Worm (Caenorhabditis elegans): ENCODE results near the gene T23F2.5.

T23F2.5 gene

DNA sequence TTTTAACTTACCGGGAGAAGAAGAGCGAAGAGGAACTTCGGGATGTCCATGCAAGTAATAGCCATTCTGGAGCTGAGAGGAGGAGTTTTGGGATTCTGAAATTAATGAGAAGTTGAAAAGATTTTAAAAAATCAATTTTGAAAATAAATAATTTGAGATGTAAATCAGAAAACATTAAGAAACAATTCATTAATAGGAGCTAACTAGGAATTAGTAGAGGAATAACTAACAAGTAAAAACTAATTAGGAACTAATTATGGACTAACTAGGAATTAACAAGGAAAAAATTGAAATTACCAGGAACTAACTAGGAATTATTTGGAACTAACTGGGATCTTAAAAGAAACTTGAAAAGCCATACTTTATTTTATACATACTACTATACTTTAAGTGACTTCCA, 2.0 kb downstream of the T23F2.5 start, which contains the start of gene T23F2.4:
Gene T23F2.4 (minus strand): TSS at position 101 of the 400 bp plus-strand sequence.
- TF ChIP-seq ztf-3 (GFP tag; optimal IDR thresholded peaks at IDR 0.05), result no peak
- no peak for TF ChIP-seq ztf-28 (GFP tag; IDR thresholded peaks at IDR 0.05)
- TF ChIP-seq efl-1 (GFP tag; optimal IDR thresholded peaks at IDR 0.05), result no peak
- TF ChIP-seq ztf-25 (GFP tag; IDR thresholded peaks at IDR 0.05), result no peak
- no peak for TF ChIP-seq C17E4.6 (GFP tag; IDR thresholded peaks at IDR 0.05)
- TF ChIP-seq zim-3 (tag; optimal IDR thresholded peaks at IDR 0.05), result no peak

DNA sequence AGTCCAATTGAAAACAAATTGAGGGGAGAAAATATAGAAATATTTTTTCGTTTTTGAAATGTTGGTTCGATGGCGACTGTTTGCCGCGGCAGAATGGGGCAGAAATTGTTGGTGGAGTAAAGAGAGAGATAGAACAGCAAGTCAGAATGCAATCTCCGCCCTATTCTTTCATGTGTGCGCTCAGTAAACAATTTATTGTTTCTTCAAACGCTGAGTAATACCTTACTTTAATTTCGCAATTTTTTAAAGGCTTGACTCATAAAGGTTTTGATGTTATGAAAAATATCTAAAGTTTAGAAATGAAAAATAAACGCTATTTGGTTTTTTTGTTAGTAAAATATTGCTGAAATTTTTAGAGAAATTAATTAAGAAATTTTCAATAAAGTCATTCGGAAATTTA, 2.6 kb downstream of the T23F2.5 start:
- TF ChIP-seq cebp-1 (GFP tag; IDR thresholded peaks at IDR 0.05) (peak; percentile 32; the same call in 1 of the 2 replicates), cebp-1 (tag; optimal IDR thresholded peaks at IDR 0.05) (peak; percentile 72), dpl-1 (GFP tag; optimal IDR thresholded peaks at IDR 0.05) (no peak), F52B5.7 (tag; optimal IDR thresholded peaks at IDR 0.05) (no peak), xnd-1 (tag; optimal IDR thresholded peaks at IDR 0.05) (no peak)

DNA sequence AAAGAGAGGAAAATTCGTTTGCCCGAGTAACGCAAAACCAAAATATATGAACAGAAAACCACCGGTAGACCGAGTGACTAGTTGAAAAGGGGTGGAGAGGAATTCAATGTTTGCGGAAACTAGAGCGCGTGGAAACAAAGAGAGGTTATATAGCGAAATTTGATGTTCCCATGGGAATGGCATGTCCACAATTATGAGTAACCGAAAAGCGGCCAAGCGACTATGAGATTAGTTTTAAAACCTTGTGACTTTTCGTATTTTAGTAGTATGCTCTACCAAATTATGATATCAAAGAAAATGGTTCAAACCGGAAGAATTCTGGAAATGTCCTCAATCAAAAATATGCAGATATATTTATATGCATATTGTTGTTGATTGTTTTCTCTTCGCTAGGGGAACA, 4.3 kb downstream of the T23F2.5 start:
- no peak for TF ChIP-seq ceh-100 (GFP tag; IDR thresholded peaks at IDR 0.05)
- no peak for TF ChIP-seq pbrm-1 (GFP tag; IDR thresholded peaks at IDR 0.05)
- TF ChIP-seq atf-7 (tag; optimal IDR thresholded peaks at IDR 0.05), result no peak
- TF ChIP-seq F55B11.4 (tag; optimal IDR thresholded peaks at IDR 0.05; ENCODE audit: borderline replicate concordance, insufficient read depth), result no peak

DNA sequence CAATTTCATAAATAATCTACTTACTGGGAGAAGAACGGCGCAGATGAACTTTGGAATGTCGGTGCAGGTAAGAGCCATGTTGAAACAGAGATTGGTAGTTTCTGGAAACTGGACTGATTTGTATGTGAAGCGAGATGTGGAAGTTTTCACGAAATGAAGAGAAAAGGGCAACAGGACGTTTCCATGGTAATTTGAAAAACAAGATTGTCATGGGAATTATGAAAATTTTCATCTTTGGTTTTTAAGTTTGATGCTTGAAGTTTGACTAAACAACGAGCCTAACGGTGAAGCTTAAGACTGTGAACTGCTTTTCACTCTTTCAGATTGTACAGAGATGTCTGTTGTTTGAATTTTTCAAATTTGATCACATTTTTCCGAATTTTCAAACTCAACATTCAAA, 4.7 kb downstream of the T23F2.5 start, which contains the start of gene T23F2.3:
Gene T23F2.3 (minus strand): TSS at position 101 of the 400 bp plus-strand sequence.
- TF ChIP-seq ztf-18 (tag; optimal IDR thresholded peaks at IDR 0.05) (no peak), lin-35 (GFP tag; optimal IDR thresholded peaks at IDR 0.05) (no peak), nfyb-1 (GFP tag; IDR thresholded peaks at IDR 0.05) (no peak), Y79H2A.3 (GFP tag; conservative IDR thresholded peaks at IDR 0.05) (no peak), atf-7 (tag; optimal IDR thresholded peaks at IDR 0.05) (no peak), sptf-2 (GFP tag; optimal IDR thresholded peaks at IDR 0.05) (no peak), rcor-1 (GFP tag; IDR thresholded peaks at IDR 0.05) (no peak), lsl-1 (GFP tag; optimal IDR thresholded peaks at IDR 0.05) (no peak), rec-8 (tag; optimal IDR thresholded peaks at IDR 0.05) (no peak), mcd-1 (GFP tag; IDR thresholded peaks at IDR 0.05) (no peak), let-526 (GFP tag; IDR thresholded peaks at IDR 0.05) (no peak), ceh-40 (GFP tag; IDR thresholded peaks at IDR 0.05) (no peak), ztf-25 (GFP tag; IDR thresholded peaks at IDR 0.05) (no peak), cebp-1 (GFP tag; IDR thresholded peaks at IDR 0.05) (no peak), cebp-1 (tag; optimal IDR thresholded peaks at IDR 0.05) (no peak), snpc-1.3 (tag; optimal IDR thresholded peaks at IDR 0.05; ENCODE audit: insufficient read depth) (no peak), K11D2.4 (GFP tag; IDR thresholded peaks at IDR 0.05) (no peak), hlh-12 (tag; optimal IDR thresholded peaks at IDR 0.05) (no peak), repo-1 (tag; optimal IDR thresholded peaks at IDR 0.05) (no peak), B0261.1 (tag; optimal IDR thresholded peaks at IDR 0.05) (no peak)

DNA sequence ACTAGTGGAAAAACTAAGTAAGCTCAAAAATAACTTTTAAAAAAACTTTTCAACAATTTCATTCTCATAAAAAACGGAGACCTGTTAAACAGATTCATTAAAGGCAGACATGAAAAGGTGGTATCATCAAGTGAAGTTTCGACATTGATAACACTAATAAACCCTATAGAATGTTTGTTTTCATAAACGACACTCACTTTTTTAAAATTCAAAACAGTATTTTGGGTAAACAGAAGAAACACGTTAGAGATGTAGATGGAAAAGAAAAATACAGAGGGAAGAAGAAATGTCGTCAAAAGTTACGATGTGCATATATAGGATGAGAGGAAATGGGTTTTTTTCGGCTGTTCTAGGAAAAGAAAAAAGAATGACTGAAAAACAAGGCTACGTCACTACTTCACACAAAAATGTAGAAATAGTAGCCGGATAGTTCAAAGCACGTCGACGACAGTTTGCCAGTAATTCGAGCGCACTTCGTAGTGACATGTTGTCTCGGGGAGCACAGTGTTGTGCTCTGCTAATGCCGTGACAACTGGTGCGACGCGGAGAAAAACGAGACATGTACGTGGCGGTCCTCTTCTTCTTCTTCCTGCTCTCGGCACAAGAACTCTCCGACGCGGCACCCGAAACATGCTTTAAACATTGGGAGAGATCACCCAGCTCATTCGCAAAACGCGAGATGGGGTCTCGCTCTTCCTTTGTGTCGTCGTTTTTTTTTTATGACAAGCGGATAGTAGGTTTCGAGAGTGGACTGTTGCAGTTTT, 7.7 kb downstream of the T23F2.5 start:
- TF ChIP-seq nhr-80 (tag; optimal IDR thresholded peaks at IDR 0.05), result peak; percentile 22
- TF ChIP-seq fkh-3 (tag; optimal IDR thresholded peaks at IDR 0.05), result no peak
- TF ChIP-seq ama-1 (optimal IDR thresholded peaks at IDR 0.05), result no peak
- no peak for TF ChIP-seq ama-1 (GFP tag; optimal IDR thresholded peaks at IDR 0.05)
- no peak for TF ChIP-seq ceh-40 (GFP tag; IDR thresholded peaks at IDR 0.05)
- no peak for TF ChIP-seq him-1 (tag; optimal IDR thresholded peaks at IDR 0.05)
- TF ChIP-seq bed-2 (GFP tag; IDR thresholded peaks at IDR 0.05), result 0 out of 2 replicates have a peak, but pooled peaks have one; percentile 9
- peak; percentile 58 for TF ChIP-seq zfh-2 (GFP tag; conservative IDR thresholded peaks at IDR 0.05)
- no peak for TF ChIP-seq F37B4.10 (GFP tag; IDR thresholded peaks at IDR 0.05)
